Fruit fly (Drosophila melanogaster): ENCODE results near the gene HisRS.
A peak's percentile ranks its signal among the peaks of the same experiment; 100 is the strongest.

The HisRS gene

DNA sequence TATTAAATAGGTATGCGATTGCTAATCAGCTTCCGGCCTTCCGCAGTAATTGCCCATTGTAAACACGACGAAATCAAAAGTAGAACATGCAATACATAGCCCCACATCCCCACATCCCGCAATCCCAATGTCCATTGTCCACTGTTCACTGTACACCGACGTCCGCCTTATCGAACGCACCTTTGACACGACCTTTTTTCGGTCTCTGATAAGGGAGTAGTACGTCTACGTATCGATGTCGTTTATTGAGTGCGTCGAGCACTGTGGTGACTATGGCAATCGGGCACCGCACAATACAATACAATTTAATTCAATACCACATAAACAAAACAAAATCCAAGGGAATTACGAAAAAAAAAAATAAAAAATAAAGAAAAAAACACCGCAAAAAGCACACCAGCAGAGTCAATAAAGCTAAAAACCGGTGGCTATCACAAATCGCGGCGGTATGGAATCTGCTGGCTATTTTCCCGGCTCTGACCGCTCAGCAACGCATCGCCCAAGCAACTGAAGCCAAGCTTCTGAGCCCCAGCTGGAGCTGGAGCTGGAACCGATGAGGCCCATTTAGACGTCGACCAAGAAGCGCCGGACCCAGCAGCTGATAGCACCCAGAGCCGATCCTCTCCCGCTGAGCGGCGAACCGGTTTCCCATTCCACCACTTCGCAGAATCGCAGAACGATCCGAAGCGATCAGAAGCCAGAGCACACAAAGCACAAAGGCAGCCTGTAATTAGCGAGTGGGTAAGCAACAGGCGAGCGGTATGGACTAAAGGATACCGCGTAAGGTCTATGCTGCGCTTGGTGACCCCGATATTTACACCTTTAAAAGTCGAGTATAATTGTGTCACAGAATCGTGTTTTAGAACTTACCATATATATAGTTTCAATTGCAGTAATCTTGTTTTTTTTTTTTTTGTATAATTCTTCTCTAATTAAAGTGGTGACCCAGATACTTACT, 31.7 kb upstream of the HisRS start, which contains the start of gene Hayan:
TSS of gene Hayan (minus strand) at position 512 of the 958 bp plus-strand sequence.
- TF ChIP-seq CG17328 (GFP tag; IDR thresholded peaks at IDR 0.05) (no peak), Drgx (GFP tag; IDR thresholded peaks at IDR 0.05) (peak; percentile 34; the same call in 1 of the 2 replicates), dan (GFP tag; IDR thresholded peaks at IDR 0.05) (no peak), Deaf1 (tag; optimal IDR thresholded peaks at IDR 0.05) (peak; percentile 64), ara (GFP tag; IDR thresholded peaks at IDR 0.05) (no peak), sug (tag; optimal IDR thresholded peaks at IDR 0.05) (peak; percentile 76), CG2712 (tag; optimal IDR thresholded peaks at IDR 0.05) (no peak), mld (GFP tag; IDR thresholded peaks at IDR 0.05; ENCODE audit: partially characterized antibody) (no peak), Med (GFP tag) (peak; percentile 44), fd102C (GFP tag; optimal IDR thresholded peaks at IDR 0.05) (no peak), CHES-1-like (GFP tag; optimal IDR thresholded peaks at IDR 0.05) (no peak), bigmax (GFP tag; optimal IDR thresholded peaks at IDR 0.05) (no peak), CG12659 (GFP tag; optimal IDR thresholded peaks at IDR 0.05) (no peak), Sox100B (GFP tag; optimal IDR thresholded peaks at IDR 0.05) (no peak), CG32772 (GFP tag; IDR thresholded peaks at IDR 0.05) (no peak), CG15601 (tag; optimal IDR thresholded peaks at IDR 0.05) (no peak), Adf1 (GFP tag; IDR thresholded peaks at IDR 0.05) (peak; percentile 23; the same call in 1 of the 2 replicates), wor (GFP tag; IDR thresholded peaks at IDR 0.05) (no peak), CG9932 (GFP tag; IDR thresholded peaks at IDR 0.05) (0 out of 2 replicates have a peak, but pooled peaks have one; percentile 22), CG13287 (GFP tag; IDR thresholded peaks at IDR 0.05; ENCODE audit: partially characterized antibody) (peak; percentile 18; the same call in 1 of the 2 replicates), mirr (GFP tag; optimal IDR thresholded peaks at IDR 0.05) (no peak), CG15514 (GFP tag; optimal IDR thresholded peaks at IDR 0.05) (peak; percentile 85), stwl (tag; optimal IDR thresholded peaks at IDR 0.05) (no peak), vvl (GFP tag; IDR thresholded peaks at IDR 0.05) (0 out of 2 replicates have a peak, but pooled peaks have one; percentile 17), Jarid2 (GFP tag; optimal IDR thresholded peaks at IDR 0.05) (peak; percentile 54), CG7372 (GFP tag; IDR thresholded peaks at IDR 0.05) (no peak), nau (GFP tag; optimal IDR thresholded peaks at IDR 0.05) (no peak), ttk (GFP tag; IDR thresholded peaks at IDR 0.05) (no peak), bsh (GFP tag; optimal IDR thresholded peaks at IDR 0.05) (peak in 1 of 2 experiments; percentile 25), CG2875 (GFP tag; optimal IDR thresholded peaks at IDR 0.05) (no peak), sim (GFP tag; IDR thresholded peaks at IDR 0.05) (no peak), CG14667 (GFP tag; IDR thresholded peaks at IDR 0.05) (no peak), CG1832 (GFP tag; optimal IDR thresholded peaks at IDR 0.05) (no peak), lbe (GFP tag; optimal IDR thresholded peaks at IDR 0.05) (peak; percentile 9), her (GFP tag; optimal IDR thresholded peaks at IDR 0.05) (no peak), CG17359 (tag; optimal IDR thresholded peaks at IDR 0.05) (peak; percentile 44), CoRest (tag; optimal IDR thresholded peaks at IDR 0.05) (no peak), tna (GFP tag; IDR thresholded peaks at IDR 0.05; ENCODE audit: partially characterized antibody) (no peak), gro (GFP tag; optimal IDR thresholded peaks at IDR 0.05) (no peak), Dad (GFP tag; optimal IDR thresholded peaks at IDR 0.05) (no peak), CG10543 (GFP tag; optimal IDR thresholded peaks at IDR 0.05) (peak; percentile 64), nom (GFP tag; optimal IDR thresholded peaks at IDR 0.05) (peak; percentile 78), CG18011 (GFP tag; optimal IDR thresholded peaks at IDR 0.05) (no peak), Hr78 (GFP tag; optimal IDR thresholded peaks at IDR 0.05) (peak in 1 of 2 experiments; percentile 92), sens (GFP tag) (peak; percentile 51), Pdp1 (GFP tag; optimal IDR thresholded peaks at IDR 0.05) (peak in 1 of 2 experiments; percentile 17), seq (GFP tag; IDR thresholded peaks at IDR 0.05) (no peak)
